Worm (Caenorhabditis elegans) whole organism, L4 larva: ENCODE measurements around the gene srxa-6.

Experiments
- F26F4.8 ChIP-seq: fragments of 200-800 bp; sonication (Bioruptor generic); conservative IDR thresholded peaks from 2 replicates; pipeline ENCODE4 v1.3.6; 2022; ENCODE audit warnings: missing genetic modification characterization, missing compliant biosample characterization
- F37D6.2 ChIP-seq: sonication (generic microtip); optimal IDR thresholded peaks from 2 replicates; lab custom pipeline; 2016; ENCODE audit warnings: mild to moderate bottlenecking, missing genetic modification characterization, missing compliant biosample characterization
- F49E8.2 ChIP-seq: sonication (generic microtip); optimal IDR thresholded peaks from 2 replicates; lab custom pipeline; 2016; ENCODE audit warnings: missing compliant biosample characterization, mild to moderate bottlenecking, missing genetic modification characterization, borderline replicate concordance
- T20F7.1 ChIP-seq: fragments of 200-800 bp; sonication (Bioruptor generic); optimal IDR thresholded peaks from 2 replicates; lab custom pipeline; 2018; ENCODE audit warnings: mild to moderate bottlenecking, missing genetic modification characterization, missing compliant biosample characterization
- Y105C5A.15 ChIP-seq: fragments of 200-800 bp; sonication (Bioruptor generic); IDR thresholded peaks from 2 replicates; pipeline ENCODE4 v1.3.6; 2022; ENCODE audit warnings: missing genetic modification characterization, missing compliant biosample characterization
- Y48G9A.11 ChIP-seq: fragments of 200-800 bp; sonication (Bioruptor generic); IDR thresholded peaks from 2 replicates; pipeline ENCODE4 v1.3.6; 2022; ENCODE audit warnings: missing genetic modification reagents, missing genetic modification characterization, missing compliant biosample characterization
- Y5F2A.4 ChIP-seq: fragments of 200-800 bp; sonication (Bioruptor generic); optimal IDR thresholded peaks from 2 replicates; lab custom pipeline; 2018; ENCODE audit warnings: mild to moderate bottlenecking, missing genetic modification characterization, missing compliant biosample characterization
- ZK546.5 ChIP-seq, 2 experiments: sonication (generic microtip); optimal IDR thresholded peaks; 2 replicates each; lab custom pipeline; 2017; ENCODE audit warnings: missing biosample characterization in 2 of 2, missing genetic modification characterization in 2 of 2
- aha-1 ChIP-seq: fragments of 150-350 bp; peaks from one replicate; lab custom pipeline; 2014; ENCODE audit warnings: missing biosample characterization, missing genetic modification characterization
- ceh-44 ChIP-seq: fragments of 200-800 bp; sonication (Bioruptor generic); IDR thresholded peaks from 2 replicates; pipeline ENCODE4 v1.3.6; 2022; ENCODE audit warnings: missing genetic modification reagents, missing genetic modification characterization, missing compliant biosample characterization
- ces-1 ChIP-seq: fragments of 150-350 bp; sonication (generic microtip); optimal IDR thresholded peaks from 4 replicates; lab custom pipeline; 2014; ENCODE audit warnings: missing biosample characterization, missing genetic modification reagents, missing genetic modification characterization
- cey-2 ChIP-seq: sonication (generic microtip); optimal IDR thresholded peaks from 3 replicates; lab custom pipeline; 2017; ENCODE audit warnings: missing genetic modification characterization, mild to moderate bottlenecking, missing compliant biosample characterization, antibody characterized with exemption, borderline replicate concordance; ENCODE audit not compliant: insufficient read depth
- ctbp-1 ChIP-seq: fragments of 200-800 bp; sonication (Bioruptor generic); IDR thresholded peaks from 2 replicates; pipeline ENCODE4 v1.3.6; 2022; ENCODE audit warnings: missing genetic modification reagents, missing genetic modification characterization, missing compliant biosample characterization
- dpl-1 ChIP-seq: fragments of 150-350 bp; optimal IDR thresholded peaks from 2 replicates; lab custom pipeline; 2014; ENCODE audit warnings: missing biosample characterization, missing genetic modification reagents, missing genetic modification characterization
- dve-1 ChIP-seq: sonication (generic microtip); optimal IDR thresholded peaks from 2 replicates; lab custom pipeline; 2017; ENCODE audit warnings: antibody characterized with exemption, mild to moderate bottlenecking, missing genetic modification characterization, missing compliant biosample characterization; ENCODE audit not compliant: insufficient read depth
- egl-27 ChIP-seq: sonication (generic microtip); optimal IDR thresholded peaks from 3 replicates; lab custom pipeline; 2017; ENCODE audit warnings: missing biosample characterization, missing genetic modification reagents, missing genetic modification characterization
- fos-1 ChIP-seq: fragments of 150-350 bp; optimal IDR thresholded peaks from 2 replicates; lab custom pipeline; 2014; ENCODE audit warnings: missing biosample characterization, missing genetic modification characterization
- hlh-30 ChIP-seq: sonication (generic microtip); optimal IDR thresholded peaks from 2 replicates; lab custom pipeline; 2017; ENCODE audit warnings: antibody characterized with exemption, mild to moderate bottlenecking, missing genetic modification characterization, missing compliant biosample characterization; ENCODE audit not compliant: insufficient read depth
- hmg-1.1 ChIP-seq: fragments of 200-800 bp; sonication (Bioruptor generic); IDR thresholded peaks from 2 replicates; pipeline ENCODE4 v1.3.6; 2022; ENCODE audit warnings: missing genetic modification reagents, missing genetic modification characterization, missing compliant biosample characterization
- lin-29 ChIP-seq: fragments of 200-800 bp; sonication (Bioruptor generic); IDR thresholded peaks from 2 replicates; pipeline ENCODE4 v1.3.6; 2022; ENCODE audit warnings: missing genetic modification reagents, missing genetic modification characterization, missing compliant biosample characterization
- lin-38 ChIP-seq: fragments of 200-800 bp; sonication (Bioruptor generic); IDR thresholded peaks from 2 replicates; pipeline ENCODE4 v1.3.6; 2022; ENCODE audit warnings: missing genetic modification reagents, missing genetic modification characterization, missing compliant biosample characterization
- lsy-2 ChIP-seq, 2 experiments: fragments of 150-350 bp in 1 of 2; sonication (generic microtip) in 1 of 2; optimal IDR thresholded peaks; 2 replicates each; lab custom pipeline; 2014 to 2017; ENCODE audit warnings: missing biosample characterization in 2 of 2, missing genetic modification characterization in 2 of 2
- madf-9 ChIP-seq: fragments of 200-800 bp; sonication (Bioruptor generic); conservative IDR thresholded peaks from 2 replicates; pipeline ENCODE4 v1.3.6; 2022; ENCODE audit warnings: missing genetic modification reagents, missing genetic modification characterization, missing compliant biosample characterization
- mep-1 ChIP-seq: fragments of 150-350 bp; sonication (generic microtip); optimal IDR thresholded peaks from 3 replicates; lab custom pipeline; 2014; ENCODE audit warnings: missing biosample characterization, missing genetic modification characterization
- mes-2 ChIP-seq: sonication (generic microtip); optimal IDR thresholded peaks from 2 replicates; lab custom pipeline; 2016; ENCODE audit warnings: missing genotype, mild to moderate bottlenecking, missing genetic modification characterization, missing compliant biosample characterization; ENCODE audit not compliant: poor library complexity, severe bottlenecking
- mxl-3 ChIP-seq: fragments of 200-800 bp; sonication (Bioruptor generic); optimal IDR thresholded peaks from 2 replicates; lab custom pipeline; 2018; ENCODE audit warnings: mild to moderate bottlenecking, missing genetic modification characterization, missing compliant biosample characterization
- nhr-111 ChIP-seq: fragments of 200-800 bp; sonication (Bioruptor generic); optimal IDR thresholded peaks from 2 replicates; lab custom pipeline; 2018; ENCODE audit warnings: mild to moderate bottlenecking, missing genetic modification characterization, missing compliant biosample characterization
- nhr-25 ChIP-seq: sonication (generic microtip); optimal IDR thresholded peaks from 2 replicates; lab custom pipeline; 2017; ENCODE audit warnings: missing genetic modification characterization, mild to moderate bottlenecking, missing compliant biosample characterization, antibody characterized with exemption, moderate library complexity, borderline replicate concordance; ENCODE audit not compliant: insufficient read depth
- nhr-6 ChIP-seq: fragments of 150-350 bp; optimal IDR thresholded peaks from 2 replicates; lab custom pipeline; 2014; ENCODE audit warnings: missing biosample characterization, missing genetic modification characterization
- set-16 ChIP-seq: fragments of 200-800 bp; sonication (Bioruptor generic); IDR thresholded peaks from 2 replicates; pipeline ENCODE4 v1.3.6; 2022; ENCODE audit warnings: missing genetic modification reagents, missing genetic modification characterization, missing compliant biosample characterization
- snpc-4 ChIP-seq: fragments of 150-350 bp; optimal IDR thresholded peaks from 2 replicates; lab custom pipeline; 2014; ENCODE audit warnings: missing biosample characterization, missing genetic modification characterization
- unc-130 ChIP-seq: sonication (generic microtip); optimal IDR thresholded peaks from 2 replicates; lab custom pipeline; 2016; ENCODE audit warnings: missing genetic modification reagents, missing genetic modification characterization, missing compliant biosample characterization
- ztf-11 ChIP-seq: fragments of 150-350 bp; optimal IDR thresholded peaks from 2 replicates; lab custom pipeline; 2014; ENCODE audit warnings: missing biosample characterization, missing genetic modification characterization

Gene srxa-6

DNA sequence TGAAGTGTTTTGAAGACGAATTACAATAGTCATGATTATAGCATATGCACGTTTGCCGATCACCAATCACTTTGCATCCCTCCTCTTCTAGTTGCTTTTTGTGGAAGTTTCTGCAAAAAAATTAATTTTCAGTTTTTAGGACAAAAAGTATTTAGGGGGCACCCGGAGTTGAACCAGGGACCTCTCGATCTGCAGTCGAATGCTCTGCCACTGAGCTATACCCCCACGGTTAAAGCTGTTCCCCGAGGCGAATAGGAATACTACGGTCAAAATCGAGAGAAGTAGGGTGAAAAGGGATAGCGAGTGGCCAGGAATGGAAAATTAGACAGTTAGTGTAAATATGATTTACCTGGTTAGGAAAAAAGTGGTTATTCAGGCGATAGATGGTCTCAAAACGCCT, 40.8 kb upstream of the srxa-6 start (continued):
- peak; percentile 70 for TF ChIP-seq ctbp-1 (GFP tag; lab: Robert Waterston, UW)
- TF ChIP-seq egl-27 (tag; lab: Kevin White, UChicago), result no peak
- TF ChIP-seq F37D6.2 (tag; lab: Kevin White, UChicago), result no peak

DNA sequence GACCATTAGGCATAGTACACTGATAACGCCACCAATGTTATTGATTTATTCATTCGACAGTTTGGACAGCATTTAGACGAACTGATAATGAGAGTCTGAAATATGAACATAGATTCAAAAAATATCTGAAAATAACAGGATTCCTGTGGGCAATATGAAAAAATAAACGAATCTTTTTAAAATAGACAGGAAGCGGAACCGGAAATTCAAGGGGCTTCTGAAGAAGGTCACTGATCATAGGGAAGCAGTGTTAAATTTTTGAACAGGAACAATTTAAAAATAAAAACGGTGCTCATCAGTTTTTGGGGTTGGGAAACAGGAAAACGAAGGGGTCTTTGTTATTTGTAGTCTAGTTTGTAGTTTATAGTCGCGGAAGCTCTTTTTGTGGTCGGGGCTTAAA, 36.5 kb upstream of the srxa-6 start, which contains the start of gene F53F8.7:
Gene F53F8.7, minus strand, starts transcription at position 101 of the 400 bp plus-strand sequence.
- TF ChIP-seq aha-1 (tag; lab: Kevin White, UChicago) (peak; percentile 42), mep-1 (no peak)
- TF ChIP-seq, all 104 proteins: peak for 1

DNA sequence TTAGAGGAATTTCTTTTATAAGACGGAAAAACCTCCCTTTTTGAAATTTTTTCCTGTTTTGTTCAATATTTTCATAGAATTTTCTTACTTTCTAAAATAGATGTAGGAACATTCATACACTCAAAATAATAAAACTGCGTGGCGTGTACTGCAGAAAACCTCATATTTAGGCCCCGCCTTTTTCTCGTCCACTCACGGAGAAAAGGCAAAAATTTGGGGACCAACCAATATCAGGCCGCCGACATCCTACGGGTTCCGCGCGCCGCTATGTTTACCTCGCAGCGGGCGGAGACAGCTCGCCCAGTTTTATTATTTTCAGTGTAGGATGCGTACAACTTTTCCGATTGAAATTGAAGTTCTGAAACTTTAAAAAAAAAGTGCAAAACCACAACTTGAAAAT, 35.9 kb upstream of the srxa-6 start:
- TF ChIP-seq snpc-4 (peak; percentile 23), F49E8.2 (tag; lab: Kevin White, UChicago) (peak; percentile 18), Y48G9A.11 (GFP tag; lab: Robert Waterston, UW) (peak; percentile 9; the same call in 1 of the 2 replicates)

DNA sequence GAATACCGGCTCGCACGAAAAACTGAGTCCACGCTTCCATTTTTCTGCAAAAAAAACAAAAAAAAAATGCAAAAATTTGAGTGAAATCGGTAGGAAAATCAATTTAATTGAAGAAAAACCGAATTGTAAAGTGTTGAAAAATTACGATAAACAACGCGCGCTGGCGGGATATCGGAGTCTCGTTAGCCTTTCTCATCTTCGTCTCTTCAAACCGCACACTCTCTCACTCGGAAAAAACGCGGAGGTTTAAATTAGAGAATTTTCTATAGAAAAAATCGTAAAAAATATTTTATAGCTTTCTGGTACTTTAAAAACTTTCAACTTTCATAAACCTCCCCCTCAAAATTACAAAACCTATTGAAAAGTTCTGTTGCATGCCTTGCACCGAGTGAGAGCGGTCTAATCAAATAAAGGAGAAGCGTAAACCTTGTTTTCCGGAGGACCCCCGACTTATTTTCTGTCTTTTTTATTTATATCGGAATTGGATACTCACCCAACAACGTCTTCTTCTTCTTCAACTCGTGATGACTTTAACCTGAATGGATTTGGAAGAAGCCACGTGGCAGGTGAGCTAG, 30.7 kb upstream of the srxa-6 start, which contains the start of the genes F53F8.5 and F53F8.6:
Gene F53F8.5, minus strand, starts transcription at position 52 of the 575 bp plus-strand sequence.
Gene F53F8.6, plus strand, starts transcription at position 230 of the 575 bp plus-strand sequence.
- TF ChIP-seq unc-130 (GFP tag; lab: Kevin White, UChicago), result no peak
- peak; percentile 96 for TF ChIP-seq T20F7.1
- no peak for TF ChIP-seq ZK546.5 (tag; optimal IDR thresholded peaks at IDR 0.05; lab: Kevin White, UChicago)
- no peak for TF ChIP-seq nhr-25 (tag; lab: Kevin White, UChicago)
- peak; percentile 12 for TF ChIP-seq ces-1 (GFP tag; lab: Kevin White, UChicago)
- TF ChIP-seq lsy-2 (tag; optimal IDR thresholded peaks at IDR 0.05; lab: Kevin White, UChicago), result peak in 1 of 2 experiments; percentile 66
- TF ChIP-seq mep-1, result peak; percentile 27
- peak; percentile 46 for TF ChIP-seq hlh-30 (tag; lab: Kevin White, UChicago)
- no peak for TF ChIP-seq lin-29
- TF ChIP-seq nhr-6 (tag; lab: Kevin White, UChicago), result peak; percentile 29
- TF ChIP-seq hmg-1.1 (GFP tag; lab: Robert Waterston, UW), result peak; percentile 31; the same call in 1 of the 2 replicates
- no peak for TF ChIP-seq Y5F2A.4 (GFP tag; lab: Kevin White, UChicago)
- peak; percentile 74 for TF ChIP-seq mes-2 (tag; lab: Kevin White, UChicago)
- TF ChIP-seq cey-2 (tag; lab: Kevin White, UChicago), result no peak
- TF ChIP-seq mxl-3 (GFP tag; lab: Kevin White, UChicago), result no peak
- no peak for TF ChIP-seq fos-1 (tag; lab: Kevin White, UChicago)
- TF ChIP-seq nhr-111 (GFP tag; lab: Kevin White, UChicago), result no peak
- TF ChIP-seq Y48G9A.11 (GFP tag; lab: Robert Waterston, UW), result peak; percentile 97
- TF ChIP-seq lin-38 (GFP tag; lab: Robert Waterston, UW), result peak; percentile 27; the same call in 1 of the 2 replicates
- peak; percentile 85 for TF ChIP-seq dpl-1
- TF ChIP-seq ztf-11 (tag; lab: Kevin White, UChicago), result no peak
- TF ChIP-seq dve-1 (tag; lab: Kevin White, UChicago), result peak; percentile 53

DNA sequence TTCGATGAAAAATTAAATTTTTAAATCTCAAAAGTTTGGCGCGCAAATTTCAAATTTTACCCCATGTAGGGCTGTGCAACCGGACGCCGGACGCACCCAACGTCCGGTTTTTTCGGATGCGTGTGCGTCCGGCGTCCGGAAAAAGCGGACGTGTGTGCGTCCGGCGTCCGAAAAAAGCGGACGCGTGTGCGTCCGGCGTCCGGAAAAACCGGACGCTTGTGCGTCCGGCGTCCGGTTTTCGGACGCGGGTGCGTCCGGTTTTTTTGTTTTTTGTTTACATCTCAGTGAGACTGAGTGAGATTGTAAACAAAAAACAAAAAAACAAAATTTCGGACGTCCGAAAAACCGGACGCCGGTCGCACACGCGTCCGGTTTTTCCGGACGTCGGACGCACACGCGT, 29.6 kb upstream of the srxa-6 start:
- TF ChIP-seq ceh-44 (GFP tag; lab: Robert Waterston, UW) (0 out of 2 replicates have a peak, but pooled peaks have one; percentile 29), set-16 (GFP tag; lab: Robert Waterston, UW) (peak; percentile 84), Y105C5A.15 (peak; percentile 58; the same call in 1 of the 2 replicates), lin-38 (GFP tag; lab: Robert Waterston, UW) (peak; percentile 28; the same call in 1 of the 2 replicates), madf-9 (GFP tag; lab: Robert Waterston, UW) (0 out of 2 replicates have a peak, but pooled peaks have one; percentile 45), F26F4.8 (GFP tag; lab: Robert Waterston, UW) (0 out of 2 replicates have a peak, but pooled peaks have one; percentile 63)
- TF ChIP-seq, all 104 proteins: peak for 6; not testable (repeated sequence) for 98
